Fruit fly (Drosophila melanogaster) whole organism, wandering third instar larva: Measurements from ENCODE around the gene CG18528.

Experiments
- Abd-B ChIP-seq: fragments of >200 bp; optimal IDR thresholded peaks from 2 replicates; lab custom pipeline; 2017; ENCODE audit warnings: missing biosample characterization, missing genetic modification characterization
- CG32264 ChIP-seq: fragments of 200-800 bp; sonication (Bioruptor generic); optimal IDR thresholded peaks from 2 replicates; lab custom pipeline; 2016; ENCODE audit warnings: missing biosample characterization, missing genetic modification characterization
- CG9705 ChIP-seq: fragments of 200-800 bp; sonication (Bioruptor generic); optimal IDR thresholded peaks from 2 replicates; lab custom pipeline; 2018; ENCODE audit warnings: missing biosample characterization, mild to moderate bottlenecking, missing genetic modification characterization
- CrebA ChIP-seq: fragments of 200-800 bp; sonication (Bioruptor generic); optimal IDR thresholded peaks from 2 replicates; lab custom pipeline; 2016; ENCODE audit warnings: missing biosample characterization, mild to moderate bottlenecking, missing genetic modification characterization, borderline replicate concordance
- Dfd ChIP-seq: fragments of >200 bp; optimal IDR thresholded peaks from 2 replicates; lab custom pipeline; 2017; ENCODE audit warnings: missing biosample characterization, missing genetic modification characterization
- Dif ChIP-seq: fragments of 200-275, 200-300 bp; sonication (Bioruptor generic); optimal IDR thresholded peaks from 2 replicates; lab custom pipeline; 2018; ENCODE audit warnings: missing biosample characterization, missing genetic modification characterization; ENCODE audit not compliant: partially characterized antibody
- GATAd ChIP-seq: sonication (Bioruptor generic); optimal IDR thresholded peaks from 2 replicates; lab custom pipeline; 2016; ENCODE audit warnings: missing biosample characterization, missing genetic modification characterization
- HLH106 ChIP-seq: fragments of 200-800 bp; optimal IDR thresholded peaks from 3 replicates; lab custom pipeline; 2019; ENCODE audit warnings: missing biosample characterization, mild to moderate bottlenecking, missing genetic modification characterization, moderate library complexity
- Hnf4 ChIP-seq: fragments of 200-800 bp; sonication (Bioruptor generic); optimal IDR thresholded peaks from 2 replicates; lab custom pipeline; 2016; ENCODE audit warnings: missing biosample characterization, mild to moderate bottlenecking, missing genetic modification characterization
- Hr78 ChIP-seq: fragments of >200 bp; optimal IDR thresholded peaks from 2 replicates; lab custom pipeline; 2017; ENCODE audit warnings: missing biosample characterization, missing genetic modification characterization
- Hr83 ChIP-seq: fragments of 200-300 bp; sonication (Bioruptor generic); optimal IDR thresholded peaks from 2 replicates; lab custom pipeline; 2016; ENCODE audit warnings: missing biosample characterization, mild to moderate bottlenecking, missing genetic modification characterization, moderate library complexity; ENCODE audit not compliant: poor library complexity, severe bottlenecking
- Jra ChIP-seq: sonication (Bioruptor generic); optimal IDR thresholded peaks from 2 replicates; lab custom pipeline; 2016; ENCODE audit warnings: missing biosample characterization, missing genetic modification characterization
- Myc ChIP-seq: fragments of >200 bp; optimal IDR thresholded peaks from 2 replicates; lab custom pipeline; 2017
- N ChIP-seq: fragments of >200 bp; optimal IDR thresholded peaks from 2 replicates; lab custom pipeline; 2018; ENCODE audit warnings: missing biosample characterization, missing external identifiers, missing genetic modification characterization
- OdsH ChIP-seq: fragments of 200-800 bp; sonication (Bioruptor generic); optimal IDR thresholded peaks from 2 replicates; lab custom pipeline; 2016; ENCODE audit warnings: missing biosample characterization, mild to moderate bottlenecking, missing genetic modification characterization
- Rel ChIP-seq, 2 experiments: fragments of 200-800 bp; sonication (Bioruptor generic) in 1 of 2; optimal IDR thresholded peaks; 2 replicates in 1 of 2; 3 replicates in 1 of 2; lab custom pipeline; 2016 to 2019; ENCODE audit warnings: mild to moderate bottlenecking in 2 of 2, missing biosample characterization in 2 of 2, missing genetic modification characterization in 2 of 2, moderate library complexity in 1 of 2
- Sp1 ChIP-seq: fragments of 200-800 bp; sonication (Bioruptor generic); optimal IDR thresholded peaks from 3 replicates; lab custom pipeline; 2019; ENCODE audit warnings: missing biosample characterization, mild to moderate bottlenecking, missing genetic modification characterization, moderate library complexity
- Vsx2 ChIP-seq: fragments of 200-300, 225-300 bp; sonication (Bioruptor generic); optimal IDR thresholded peaks from 2 replicates; lab custom pipeline; 2018; ENCODE audit warnings: missing biosample characterization, missing genetic modification characterization; ENCODE audit not compliant: partially characterized antibody
- br ChIP-seq: fragments of 200-800 bp; sonication (Bioruptor generic); optimal IDR thresholded peaks from 2 replicates; lab custom pipeline; 2016; ENCODE audit warnings: missing biosample characterization, missing genetic modification characterization
- brk ChIP-seq: fragments of 200-800 bp; sonication (Bioruptor generic); optimal IDR thresholded peaks from 2 replicates; lab custom pipeline; 2016; ENCODE audit warnings: missing biosample characterization, mild to moderate bottlenecking, missing genetic modification characterization
- dmrt93B ChIP-seq: fragments of 200-800 bp; sonication (Bioruptor generic); optimal IDR thresholded peaks from 2 replicates; lab custom pipeline; 2018; ENCODE audit warnings: missing biosample characterization, mild to moderate bottlenecking, missing genetic modification characterization
- dsf ChIP-seq: sonication (Bioruptor generic); optimal IDR thresholded peaks from 2 replicates; lab custom pipeline; 2016; ENCODE audit warnings: missing biosample characterization, missing genetic modification characterization, borderline replicate concordance
- ey ChIP-seq: fragments of 200-800 bp; sonication (Bioruptor generic); optimal IDR thresholded peaks from 2 replicates; lab custom pipeline; 2016; ENCODE audit warnings: missing biosample characterization, missing genetic modification characterization
- foxo ChIP-seq, 2 experiments: fragments of 200-800 bp; sonication (Bioruptor generic); optimal IDR thresholded peaks; 2 replicates in 1 of 2; 3 replicates in 1 of 2; lab custom pipeline; 2016 to 2017; ENCODE audit warnings: missing biosample characterization in 2 of 2, missing genetic modification characterization in 2 of 2
- fru ChIP-seq: fragments of 200-800 bp; sonication (Bioruptor generic); optimal IDR thresholded peaks from 3 replicates; lab custom pipeline; 2016; ENCODE audit warnings: missing biosample characterization, mild to moderate bottlenecking, missing genetic modification characterization
- h ChIP-seq: fragments of 200-800 bp; sonication (Bioruptor generic); optimal IDR thresholded peaks from 3 replicates; lab custom pipeline; 2016; ENCODE audit warnings: missing biosample characterization, mild to moderate bottlenecking, missing genetic modification characterization
- jim ChIP-seq: fragments of 175-275, 200-325 bp; sonication (Bioruptor generic); optimal IDR thresholded peaks from 2 replicates; lab custom pipeline; 2016; ENCODE audit warnings: missing biosample characterization, mild to moderate bottlenecking, missing genetic modification characterization
- pan ChIP-seq: fragments of >200 bp; optimal IDR thresholded peaks from 2 replicates; lab custom pipeline; 2017
- psq ChIP-seq: fragments of 200-800 bp; sonication (Bioruptor generic); optimal IDR thresholded peaks from 3 replicates; lab custom pipeline; 2017; ENCODE audit warnings: missing biosample characterization, mild to moderate bottlenecking, missing genetic modification characterization, moderate library complexity
- rgr ChIP-seq: fragments of 200-800 bp; sonication (Bioruptor generic); optimal IDR thresholded peaks from 3 replicates; lab custom pipeline; 2016; ENCODE audit warnings: missing biosample characterization, mild to moderate bottlenecking, missing genetic modification characterization
- sage ChIP-seq: fragments of 200-800 bp; sonication (Bioruptor generic); optimal IDR thresholded peaks from 2 replicates; lab custom pipeline; 2016; ENCODE audit warnings: missing biosample characterization, mild to moderate bottlenecking, missing genetic modification characterization
- sv ChIP-seq: fragments of 200-800 bp; sonication (Bioruptor generic); optimal IDR thresholded peaks from 3 replicates; lab custom pipeline; 2016; ENCODE audit warnings: missing biosample characterization, missing genetic modification characterization
- tai ChIP-seq: sonication (Bioruptor generic); optimal IDR thresholded peaks from 2 replicates; lab custom pipeline; 2016; ENCODE audit warnings: missing biosample characterization, missing genetic modification characterization
- woc ChIP-seq: sonication (Bioruptor generic); optimal IDR thresholded peaks from 2 replicates; lab custom pipeline; 2016; ENCODE audit warnings: missing biosample characterization, mild to moderate bottlenecking, missing genetic modification characterization

The CG18528 gene

DNA sequence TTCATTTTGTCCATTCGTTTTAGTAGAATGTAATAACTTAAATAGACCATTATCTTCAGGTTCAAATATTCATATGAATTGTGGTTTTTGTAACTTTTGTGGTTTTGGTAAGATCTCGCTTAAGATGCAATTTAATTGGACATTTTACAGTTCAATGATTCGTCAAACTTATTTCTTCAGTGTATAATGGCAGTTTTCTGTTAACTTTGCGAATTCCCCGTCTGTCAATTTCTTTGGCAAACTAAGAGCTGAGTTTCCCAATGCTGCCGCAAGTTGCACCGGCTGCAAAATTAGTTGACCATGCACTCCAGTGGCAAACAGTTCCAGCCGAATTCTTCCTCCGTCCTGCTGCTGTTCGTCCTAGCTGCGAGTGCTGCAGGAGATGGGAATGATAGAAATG, 16.6 kb upstream of the CG18528 start, which contains the start of gene CG33342:
CG33342 (plus strand) TSS at position 301 of the 400 bp plus-strand sequence.
- TF ChIP-seq N (GFP tag; lab: Kevin White, UChicago) (no peak), sv (GFP tag; lab: Kevin White, UChicago) (no peak), Hr78 (no peak), br (no peak), brk (GFP tag; lab: Kevin White, UChicago) (no peak), fru (GFP tag; lab: Kevin White, UChicago) (no peak), ey (GFP tag; lab: Kevin White, UChicago) (no peak), Vsx2 (GFP tag; lab: Kevin White, UChicago) (no peak)

DNA sequence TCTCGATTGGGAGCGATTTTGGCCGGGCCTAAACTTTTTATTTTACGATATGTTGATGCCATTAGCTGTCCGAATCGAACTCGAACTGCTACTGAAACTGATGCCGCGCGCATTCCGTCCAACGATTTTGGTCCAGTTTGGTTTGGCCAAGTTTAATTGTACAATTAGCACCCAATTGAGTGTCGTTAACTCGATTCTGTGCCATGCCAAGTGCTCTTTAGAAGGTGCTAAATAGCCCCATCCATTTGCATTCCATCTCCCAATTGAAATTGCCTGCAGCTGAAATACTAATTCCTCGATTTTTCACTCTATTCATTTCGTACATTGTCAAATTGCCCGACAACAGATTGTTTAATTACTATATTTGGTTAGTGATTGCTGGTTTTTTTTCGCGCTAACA, 15.6 kb upstream of the CG18528 start, which contains the start of gene CG17781:
CG17781 (minus strand) TSS at position 101 of the 400 bp plus-strand sequence.
- TF ChIP-seq dsf (GFP tag; lab: Kevin White, UChicago) = no peak
- no peak for TF ChIP-seq GATAd
- no peak for TF ChIP-seq HLH106

DNA sequence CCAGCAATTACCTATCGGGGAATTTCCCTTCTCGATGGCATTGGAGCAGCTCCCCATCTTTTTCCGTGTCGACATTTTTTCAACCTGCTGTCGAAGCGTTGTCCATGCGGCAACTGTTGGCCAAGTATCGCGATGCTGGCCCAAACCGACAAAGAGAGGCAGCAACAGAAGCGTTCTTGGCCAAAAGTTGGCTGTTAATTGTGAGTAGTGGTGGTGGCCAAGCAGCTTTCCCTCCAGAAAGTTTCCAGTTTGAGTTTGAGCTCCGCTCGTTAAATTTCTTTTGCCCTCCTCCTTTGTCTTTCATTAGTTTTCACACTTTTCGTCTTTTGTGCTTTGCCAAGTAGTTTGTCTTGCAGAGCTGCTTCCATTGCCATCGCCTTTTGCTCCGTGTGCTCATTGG, 12.7 kb upstream of the CG18528 start, which contains the start of gene CG17782:
CG17782 (minus strand) TSS at position 101 of the 400 bp plus-strand sequence.
- no peak for TF ChIP-seq jim

DNA sequence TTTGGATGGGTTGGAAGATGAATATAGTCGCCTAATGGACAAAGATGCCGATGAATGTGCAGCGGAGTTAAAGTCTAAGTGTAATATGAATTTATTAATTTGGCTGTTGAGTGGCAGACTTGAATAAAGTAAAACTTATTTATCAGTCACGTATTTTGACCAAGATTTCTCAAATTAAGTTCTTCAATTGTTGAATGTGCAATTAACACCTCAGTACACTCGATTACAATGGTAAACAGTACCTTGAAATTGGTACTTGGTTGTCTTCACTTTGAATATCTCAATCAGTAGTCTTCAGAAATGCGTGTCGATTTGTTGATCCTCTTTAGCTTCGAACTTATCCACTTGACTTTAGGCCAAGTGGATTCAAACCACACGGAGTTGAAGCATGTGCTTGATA, 9.3 kb upstream of the CG18528 start, which contains the start of gene CG13614:
CG13614 (plus strand) TSS at position 301 of the 400 bp plus-strand sequence.
- TF ChIP-seq Abd-B (no peak), Dif (no peak), psq (GFP tag; lab: Kevin White, UChicago) (no peak), Dfd (GFP tag; lab: Kevin White, UChicago) (no peak), CG32264 (GFP tag; lab: Kevin White, UChicago) (no peak), sage (no peak), CrebA (GFP tag; lab: Kevin White, UChicago) (no peak), sv (GFP tag; lab: Kevin White, UChicago) (no peak), foxo (GFP tag; optimal IDR thresholded peaks at IDR 0.05; lab: Kevin White, UChicago) (no peak), GATAd (no peak), Rel (GFP tag; optimal IDR thresholded peaks at IDR 0.05; lab: Kevin White, UChicago) (no peak), Rel (tag; optimal IDR thresholded peaks at IDR 0.05; lab: Kevin White, UChicago) (no peak), Hr83 (GFP tag; lab: Kevin White, UChicago) (no peak), h (GFP tag; lab: Kevin White, UChicago) (no peak), CG9705 (no peak), N (GFP tag; lab: Kevin White, UChicago) (no peak)

DNA sequence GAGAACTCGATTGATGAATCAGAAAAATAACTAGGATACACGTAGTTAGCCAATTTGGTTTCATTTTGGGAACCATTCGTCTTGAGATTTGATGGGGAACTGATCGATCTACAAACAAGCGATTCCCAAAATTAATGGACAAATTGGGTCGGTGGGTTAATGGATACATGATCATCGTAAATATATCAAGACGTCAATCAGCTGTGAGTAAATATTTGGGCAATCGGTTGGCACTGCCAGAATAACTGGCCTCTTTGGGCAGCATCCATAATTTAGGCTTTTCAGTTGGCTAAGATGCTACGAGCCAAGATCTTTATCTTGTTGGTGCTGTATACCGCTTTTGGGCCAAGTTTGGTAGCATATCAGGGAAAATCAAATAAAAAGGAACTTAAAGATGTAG, 8.1 kb upstream of the CG18528 start, which contains the start of the genes CG42812 and CG33341:
CG42812 (minus strand) TSS at position 101 of the 400 bp plus-strand sequence.
CG33341 (plus strand) TSS at position 295 of the 400 bp plus-strand sequence.
- no peak for TF ChIP-seq CrebA (GFP tag; lab: Kevin White, UChicago)
- TF ChIP-seq jim = no peak
- no peak for TF ChIP-seq Jra
- no peak for TF ChIP-seq Vsx2 (GFP tag; lab: Kevin White, UChicago)
- no peak for TF ChIP-seq Dfd (GFP tag; lab: Kevin White, UChicago)
- no peak for TF ChIP-seq ey (GFP tag; lab: Kevin White, UChicago)
- TF ChIP-seq GATAd = no peak
- TF ChIP-seq Abd-B = no peak
- no peak for TF ChIP-seq rgr (GFP tag; lab: Kevin White, UChicago)
- no peak for TF ChIP-seq Hr83 (GFP tag; lab: Kevin White, UChicago)
- TF ChIP-seq Rel (GFP tag; optimal IDR thresholded peaks at IDR 0.05; lab: Kevin White, UChicago) = no peak
- no peak for TF ChIP-seq Rel (tag; optimal IDR thresholded peaks at IDR 0.05; lab: Kevin White, UChicago)
- no peak for TF ChIP-seq brk (GFP tag; lab: Kevin White, UChicago)
- no peak for TF ChIP-seq Hnf4
- no peak for TF ChIP-seq OdsH (GFP tag; lab: Kevin White, UChicago)

DNA sequence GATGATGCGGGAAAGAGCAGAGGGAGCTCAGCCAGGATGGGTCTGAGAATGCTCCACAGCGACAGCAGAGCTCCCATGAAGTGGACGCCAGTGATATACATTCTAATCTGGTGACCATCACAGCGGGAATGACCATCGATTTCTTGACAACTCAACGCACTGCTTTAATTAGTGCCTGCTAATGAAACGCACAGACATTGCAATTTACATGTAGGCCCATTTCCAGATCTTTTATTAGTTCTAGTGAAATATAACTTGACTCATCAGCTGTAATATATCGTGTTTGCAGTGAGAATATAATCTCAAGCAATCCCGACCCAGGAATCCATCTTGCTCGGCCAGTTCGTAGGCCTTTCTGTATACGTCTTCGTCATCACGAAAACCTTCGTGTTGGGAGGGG, 7.2 kb upstream of the CG18528 start, which contains the start of gene CG42811:
CG42811 (minus strand) TSS at position 101 of the 400 bp plus-strand sequence.
- no peak for TF ChIP-seq pan (lab: Kevin White, UChicago)
- no peak for TF ChIP-seq brk (GFP tag; lab: Kevin White, UChicago)
- TF ChIP-seq rgr (GFP tag; lab: Kevin White, UChicago) = no peak
- no peak for TF ChIP-seq tai (GFP tag; lab: Kevin White, UChicago)
- TF ChIP-seq sage = no peak
- TF ChIP-seq Sp1 (GFP tag; lab: Kevin White, UChicago) = no peak
- no peak for TF ChIP-seq N (GFP tag; lab: Kevin White, UChicago)
- TF ChIP-seq ey (GFP tag; lab: Kevin White, UChicago) = no peak
- TF ChIP-seq dmrt93B (GFP tag; lab: Kevin White, UChicago) = no peak
- no peak for TF ChIP-seq woc
- TF ChIP-seq fru (GFP tag; lab: Kevin White, UChicago) = no peak
- TF ChIP-seq Myc (lab: Kevin White, UChicago) = no peak
- TF ChIP-seq sv (GFP tag; lab: Kevin White, UChicago) = no peak
- TF ChIP-seq GATAd = no peak
- no peak for TF ChIP-seq Rel (GFP tag; optimal IDR thresholded peaks at IDR 0.05; lab: Kevin White, UChicago)
- TF ChIP-seq Rel (tag; optimal IDR thresholded peaks at IDR 0.05; lab: Kevin White, UChicago) = no peak
- no peak for TF ChIP-seq br
- no peak for TF ChIP-seq Hr83 (GFP tag; lab: Kevin White, UChicago)
- no peak for TF ChIP-seq CG32264 (GFP tag; lab: Kevin White, UChicago)
